Fruit fly (Drosophila melanogaster): ENCODE measurements around the gene mRpL15.

The mRpL15 gene

DNA sequence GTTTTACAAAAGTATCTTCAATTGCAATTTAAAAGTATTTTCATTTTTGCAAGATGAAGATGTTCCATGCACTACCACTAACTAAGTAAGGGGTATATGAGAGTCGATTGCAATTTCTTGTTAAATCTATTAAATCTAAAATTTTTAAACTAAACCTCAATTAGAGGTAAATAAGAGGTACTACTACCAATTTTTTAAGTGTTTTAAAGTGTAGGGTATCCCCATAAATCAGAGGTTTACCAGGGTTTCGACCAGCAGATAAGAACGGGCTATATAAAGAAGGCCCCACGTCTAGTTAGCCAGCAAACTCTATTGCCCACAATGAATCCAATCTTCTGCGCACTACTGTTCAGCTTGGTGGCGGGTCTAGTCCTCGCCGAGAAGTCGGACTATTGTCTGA lies 24.4 kb upstream of the mRpL15 start, which contains the start of gene mag:
mag (plus strand) TSS at position 301 of the 400 bp plus-strand sequence.
- TF ChIP-seq Pif1A (GFP tag; optimal IDR thresholded peaks at IDR 0.05) = no peak
- no peak for TF ChIP-seq CG34367 (tag; optimal IDR thresholded peaks at IDR 0.05)

DNA sequence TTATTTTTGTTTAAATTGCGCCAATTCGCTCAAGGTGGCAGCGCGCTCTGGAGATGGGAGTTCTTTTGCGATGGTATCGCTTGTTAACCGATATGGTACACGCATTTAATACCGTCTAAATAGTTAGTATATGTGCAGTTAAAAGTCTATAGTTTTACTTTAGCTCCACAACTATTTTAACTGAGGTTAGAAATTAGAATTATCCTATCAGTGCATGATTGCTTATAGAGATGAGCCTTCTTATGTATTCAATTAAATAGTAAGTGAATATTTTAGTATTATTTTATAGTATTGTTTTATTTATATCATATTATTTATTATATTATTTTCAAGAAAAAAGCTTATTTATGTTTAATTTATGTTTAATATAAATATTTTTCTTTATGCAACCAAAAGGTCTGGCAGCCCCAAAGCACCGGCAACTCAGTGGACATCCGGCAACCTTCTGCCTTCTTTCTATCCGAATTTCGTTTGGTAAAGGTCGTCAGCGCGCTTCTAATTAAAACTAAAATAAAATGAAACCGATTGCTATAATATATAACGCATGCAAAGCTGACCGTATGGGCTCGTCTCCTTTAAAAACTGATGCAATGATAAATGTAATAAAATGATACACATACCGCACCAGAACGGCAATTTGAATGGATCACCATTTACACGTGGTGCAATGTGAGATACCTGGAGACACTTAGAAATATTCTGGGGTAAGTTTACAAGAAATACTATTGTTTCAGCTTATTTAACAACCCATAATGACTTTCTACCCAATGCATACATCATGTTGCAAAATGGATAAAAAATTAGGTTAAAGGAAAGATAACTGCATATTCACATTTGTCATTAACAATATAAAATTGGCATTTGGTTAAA lies 17.0 kb upstream of the mRpL15 start, which contains the start of gene CG5199:
CG5199 (minus strand) TSS at position 52 of the 870 bp plus-strand sequence.
- TF ChIP-seq CG34367 (tag; optimal IDR thresholded peaks at IDR 0.05) (no peak), Ets98B (GFP tag; IDR thresholded peaks at IDR 0.05) (no peak), EcR (GFP tag; optimal IDR thresholded peaks at IDR 0.05) (no peak), CG32121 (GFP tag; IDR thresholded peaks at IDR 0.05) (peak; percentile 29; the same call in 1 of the 2 replicates), CG9948 (tag; optimal IDR thresholded peaks at IDR 0.05) (peak; percentile 43), CG8301 (tag; optimal IDR thresholded peaks at IDR 0.05) (no peak), Pif1A (GFP tag; optimal IDR thresholded peaks at IDR 0.05) (no peak), CG15710 (tag; optimal IDR thresholded peaks at IDR 0.05) (peak; percentile 59), fd96Ca (GFP tag; IDR thresholded peaks at IDR 0.05) (no peak), Snoo (tag; optimal IDR thresholded peaks at IDR 0.05) (peak; percentile 53), CG13204 (GFP tag; optimal IDR thresholded peaks at IDR 0.05) (no peak), D1 (tag; optimal IDR thresholded peaks at IDR 0.05) (no peak), rn (GFP tag; IDR thresholded peaks at IDR 0.05) (no peak), CG14655 (GFP tag; optimal IDR thresholded peaks at IDR 0.05) (peak; percentile 47), CG10348 (GFP tag; IDR thresholded peaks at IDR 0.05) (no peak), CG8159 (tag; optimal IDR thresholded peaks at IDR 0.05) (peak; percentile 64), CG12605 (GFP tag; IDR thresholded peaks at IDR 0.05) (no peak), Pif1B (GFP tag; optimal IDR thresholded peaks at IDR 0.05) (peak; percentile 14), CG4496 (GFP tag; IDR thresholded peaks at IDR 0.05) (0 out of 3 replicates have a peak, but pooled peaks have one; percentile 35), CG17806 (tag; optimal IDR thresholded peaks at IDR 0.05) (no peak), gl (tag; optimal IDR thresholded peaks at IDR 0.05) (no peak)

DNA sequence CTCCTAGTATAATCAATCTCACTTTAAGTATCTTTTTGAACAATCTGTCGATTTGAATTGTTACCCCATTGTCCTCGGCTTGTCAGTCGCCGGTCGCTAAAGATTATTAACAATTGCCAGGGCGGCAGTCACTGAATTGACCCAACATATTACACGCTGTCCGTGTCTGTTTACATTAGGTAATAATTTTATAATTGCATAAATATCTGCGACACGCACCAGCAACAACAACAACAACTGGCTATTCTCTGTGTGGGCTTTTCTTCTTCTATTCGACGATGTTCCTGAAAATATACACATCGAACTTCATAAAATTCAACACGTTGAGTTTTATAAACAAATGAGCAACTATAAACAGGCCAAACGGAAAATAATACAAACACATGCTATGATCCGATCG lies 12.8 kb upstream of the mRpL15 start:
- TF ChIP-seq CG15710 (tag; optimal IDR thresholded peaks at IDR 0.05) = no peak
- no peak for TF ChIP-seq Pif1A (GFP tag; optimal IDR thresholded peaks at IDR 0.05)
- TF ChIP-seq CG9948 (tag; optimal IDR thresholded peaks at IDR 0.05) = no peak
- no peak for TF ChIP-seq CG32121 (GFP tag; IDR thresholded peaks at IDR 0.05)
- TF ChIP-seq CG17806 (tag; optimal IDR thresholded peaks at IDR 0.05) = no peak
- TF ChIP-seq Snoo (tag; optimal IDR thresholded peaks at IDR 0.05) = no peak
- TF ChIP-seq CG8301 (tag; optimal IDR thresholded peaks at IDR 0.05) = no peak
- no peak for TF ChIP-seq rn (GFP tag; IDR thresholded peaks at IDR 0.05)
- TF ChIP-seq gl (tag; optimal IDR thresholded peaks at IDR 0.05) = no peak
- no peak for TF ChIP-seq CG4496 (GFP tag; IDR thresholded peaks at IDR 0.05)
- TF ChIP-seq CG14655 (GFP tag; optimal IDR thresholded peaks at IDR 0.05) = no peak
- TF ChIP-seq fd96Ca (GFP tag; IDR thresholded peaks at IDR 0.05) = no peak
- TF ChIP-seq CG10348 (GFP tag; IDR thresholded peaks at IDR 0.05) = no peak
- no peak for TF ChIP-seq CG8159 (tag; optimal IDR thresholded peaks at IDR 0.05)
- no peak for TF ChIP-seq CG13204 (GFP tag; optimal IDR thresholded peaks at IDR 0.05)
- no peak for TF ChIP-seq EcR (GFP tag; optimal IDR thresholded peaks at IDR 0.05)
- no peak for TF ChIP-seq Pif1B (GFP tag; optimal IDR thresholded peaks at IDR 0.05)
- TF ChIP-seq CG34367 (tag; optimal IDR thresholded peaks at IDR 0.05) = no peak
- TF ChIP-seq CG12605 (GFP tag; IDR thresholded peaks at IDR 0.05) = no peak
- no peak for TF ChIP-seq D1 (tag; optimal IDR thresholded peaks at IDR 0.05)

DNA sequence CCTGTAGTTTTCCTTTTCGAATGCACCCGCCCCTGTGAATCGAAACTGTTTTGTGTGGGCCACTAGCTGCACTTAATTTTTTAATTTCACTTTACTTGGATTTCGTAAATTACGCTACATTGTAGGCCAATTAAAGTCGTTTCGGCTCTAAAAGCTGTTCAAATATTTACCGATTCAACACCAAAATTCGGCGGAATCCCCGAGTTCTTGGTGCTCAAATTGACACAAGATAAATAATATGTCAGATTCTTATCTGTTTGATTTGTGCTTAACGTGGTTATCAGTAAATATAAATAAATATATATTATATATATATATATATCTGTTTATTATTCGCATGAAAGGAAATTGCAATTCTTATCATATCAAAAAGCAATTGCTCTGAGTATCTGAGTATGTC lies 11.9 kb upstream of the mRpL15 start:
- TF ChIP-seq Snoo (tag; optimal IDR thresholded peaks at IDR 0.05) (peak; percentile 54), Pif1B (GFP tag; optimal IDR thresholded peaks at IDR 0.05) (peak; percentile 36), CG8159 (tag; optimal IDR thresholded peaks at IDR 0.05) (peak; percentile 12), rn (GFP tag; IDR thresholded peaks at IDR 0.05) (no peak), CG12605 (GFP tag; IDR thresholded peaks at IDR 0.05) (no peak), CG13204 (GFP tag; optimal IDR thresholded peaks at IDR 0.05) (no peak)

dm6 chr3L:20447337-20447736 lies 11.3 kb upstream of the mRpL15 start:
- TF ChIP-seq Pif1A (GFP tag; optimal IDR thresholded peaks at IDR 0.05) (no peak), CG14655 (GFP tag; optimal IDR thresholded peaks at IDR 0.05) (peak; percentile 44), CG12605 (GFP tag; IDR thresholded peaks at IDR 0.05) (no peak), EcR (GFP tag; optimal IDR thresholded peaks at IDR 0.05) (no peak), gl (tag; optimal IDR thresholded peaks at IDR 0.05) (no peak), CG4496 (GFP tag; IDR thresholded peaks at IDR 0.05) (peak; percentile 41; the same call in 1 of the 3 replicates), CG17806 (tag; optimal IDR thresholded peaks at IDR 0.05) (no peak), CG8301 (tag; optimal IDR thresholded peaks at IDR 0.05) (peak; percentile 20), CG8159 (tag; optimal IDR thresholded peaks at IDR 0.05) (no peak), rn (GFP tag; IDR thresholded peaks at IDR 0.05) (no peak), CG32121 (GFP tag; IDR thresholded peaks at IDR 0.05) (no peak), CG10348 (GFP tag; IDR thresholded peaks at IDR 0.05) (no peak)

dm6 chr3L:20446030-20446429 lies 10.0 kb upstream of the mRpL15 start:
- TF ChIP-seq Pif1B (GFP tag; optimal IDR thresholded peaks at IDR 0.05) (no peak), CG12605 (GFP tag; IDR thresholded peaks at IDR 0.05) (no peak), CG8159 (tag; optimal IDR thresholded peaks at IDR 0.05) (no peak), fd96Ca (GFP tag; IDR thresholded peaks at IDR 0.05) (no peak), rn (GFP tag; IDR thresholded peaks at IDR 0.05) (no peak), CG8301 (tag; optimal IDR thresholded peaks at IDR 0.05) (no peak), D1 (tag; optimal IDR thresholded peaks at IDR 0.05) (no peak), CG10348 (GFP tag; IDR thresholded peaks at IDR 0.05) (no peak), EcR (GFP tag; optimal IDR thresholded peaks at IDR 0.05) (no peak), Snoo (tag; optimal IDR thresholded peaks at IDR 0.05) (no peak), CG17806 (tag; optimal IDR thresholded peaks at IDR 0.05) (no peak)
